Fruit fly (Drosophila melanogaster) whole organism, embryonic: ENCODE measurements around the gene retinin.
A peak's percentile ranks its signal among the peaks of the same experiment; 100 is the strongest.

Experiments
- BtbVII ChIP-seq: fragments of 200-800 bp; sonication (Bioruptor generic); optimal IDR thresholded peaks from 3 replicates; lab custom pipeline; 2017; ENCODE audit warnings: missing biosample characterization, mild to moderate bottlenecking, missing genetic modification characterization
- CG10543 ChIP-seq: fragments of 200-800 bp; sonication (Bioruptor generic); optimal IDR thresholded peaks from 3 replicates; lab custom pipeline; 2017; ENCODE audit warnings: missing biosample characterization, mild to moderate bottlenecking, missing genetic modification characterization, moderate library complexity
- CG12071 ChIP-seq: fragments of 200-800 bp; sonication (Bioruptor generic); optimal IDR thresholded peaks from 3 replicates; lab custom pipeline; 2018; ENCODE audit warnings: missing biosample characterization, mild to moderate bottlenecking, missing genetic modification characterization
- CG12659 ChIP-seq: fragments of 200-800 bp; sonication (Bioruptor generic); optimal IDR thresholded peaks from 3 replicates; lab custom pipeline; 2017; ENCODE audit warnings: mild to moderate bottlenecking, missing biosample characterization, missing genetic modification reagents, missing genetic modification characterization
- CG14441 ChIP-seq: fragments of 200-800 bp; sonication (Bioruptor generic); IDR thresholded peaks from 2 replicates; pipeline ENCODE4 v1.3.6; 2022; ENCODE audit warnings: missing biosample characterization, missing genetic modification characterization
- CG14710 ChIP-seq: fragments of 200-800 bp; sonication (Bioruptor generic); optimal IDR thresholded peaks from 3 replicates; lab custom pipeline; 2019; ENCODE audit warnings: missing biosample characterization, mild to moderate bottlenecking, missing genetic modification characterization, moderate library complexity
- CG18476 ChIP-seq: fragments of 200-800 bp; sonication (Bioruptor generic); optimal IDR thresholded peaks from 2 replicates; lab custom pipeline; 2016; ENCODE audit warnings: missing biosample characterization, mild to moderate bottlenecking, missing genetic modification characterization
- CG2120 ChIP-seq: fragments of 200-800 bp; sonication (Bioruptor generic); optimal IDR thresholded peaks from 3 replicates; lab custom pipeline; 2016; ENCODE audit warnings: missing biosample characterization, missing genetic modification characterization
- CG31224 ChIP-seq: fragments of 200-800 bp; sonication (Bioruptor generic); IDR thresholded peaks from 2 replicates; pipeline ENCODE4 v1.3.6; 2022; ENCODE audit warnings: missing biosample characterization, missing genetic modification characterization
- CG32772 ChIP-seq: fragments of 200-800 bp; sonication (Bioruptor generic); IDR thresholded peaks from 2 replicates; pipeline ENCODE4 v1.3.6; 2022; ENCODE audit warnings: missing biosample characterization, missing genetic modification characterization
- CG6654 ChIP-seq: fragments of 200-800 bp; sonication (Bioruptor generic); optimal IDR thresholded peaks from 2 replicates; lab custom pipeline; 2017; ENCODE audit warnings: missing biosample characterization, mild to moderate bottlenecking, missing genetic modification characterization
- CG7786 ChIP-seq: fragments of 200-800 bp; sonication (Bioruptor generic); optimal IDR thresholded peaks from 2 replicates; lab custom pipeline; 2016; ENCODE audit warnings: missing biosample characterization, missing genetic modification characterization
- CG7963 ChIP-seq: fragments of 200-800 bp; sonication (Bioruptor generic); IDR thresholded peaks from 3 replicates; pipeline ENCODE4 v1.3.6; 2022; ENCODE audit warnings: missing biosample characterization, missing genetic modification characterization; ENCODE audit not compliant: partially characterized antibody
- CG8290 ChIP-seq, 3 experiments: fragments of 200-800 bp; sonication (Bioruptor generic); optimal IDR thresholded peaks; 2 replicates each; lab custom pipeline; 2016 to 2019; ENCODE audit warnings: missing biosample characterization in 3 of 3, missing genetic modification characterization in 3 of 3, mild to moderate bottlenecking in 2 of 3, moderate library complexity in 1 of 3
- CG9609 ChIP-seq: fragments of 200-800 bp; sonication (Bioruptor generic); optimal IDR thresholded peaks from 3 replicates; lab custom pipeline; 2016; ENCODE audit warnings: missing biosample characterization, missing genetic modification characterization
- CG9727 ChIP-seq: fragments of 200-800 bp; sonication (Bioruptor generic); optimal IDR thresholded peaks from 3 replicates; lab custom pipeline; 2017; ENCODE audit warnings: missing biosample characterization, mild to moderate bottlenecking, missing genetic modification characterization
- D19B ChIP-seq: fragments of 200-800 bp; sonication (Bioruptor generic); optimal IDR thresholded peaks from 2 replicates; lab custom pipeline; 2017; ENCODE audit warnings: missing biosample characterization, mild to moderate bottlenecking, missing genetic modification characterization
- Dbx ChIP-seq: fragments of 200-800 bp; sonication (Bioruptor generic); IDR thresholded peaks from 3 replicates; pipeline ENCODE4 v1.3.6; 2022; ENCODE audit warnings: missing biosample characterization, missing genetic modification characterization
- Dref ChIP-seq: fragments of 200-800 bp; sonication (Bioruptor generic); IDR thresholded peaks from 2 replicates; pipeline ENCODE4 v1.3.6; 2022; ENCODE audit warnings: missing biosample characterization, missing genetic modification characterization
- Drgx ChIP-seq: fragments of 200-800 bp; sonication (Bioruptor generic); IDR thresholded peaks from 2 replicates; pipeline ENCODE4 v1.3.6; 2022; ENCODE audit warnings: missing biosample characterization, missing genetic modification characterization
- Fer1 ChIP-seq: fragments of 200-800 bp; sonication (Bioruptor generic); optimal IDR thresholded peaks from 2 replicates; lab custom pipeline; 2017; ENCODE audit warnings: missing biosample characterization, mild to moderate bottlenecking, missing genetic modification characterization
- GATAe ChIP-seq: fragments of 200-800 bp; sonication (Bioruptor generic); conservative IDR thresholded peaks from 2 replicates; pipeline ENCODE4 v1.3.6; 2022; ENCODE audit warnings: missing biosample characterization, missing genetic modification characterization
- Hand ChIP-seq: fragments of 200-800 bp; sonication (Bioruptor generic); optimal IDR thresholded peaks from 2 replicates; lab custom pipeline; 2017; ENCODE audit warnings: mild to moderate bottlenecking, missing biosample characterization, missing genetic modification reagents, missing genetic modification characterization
- Lim3 ChIP-seq: fragments of 200-800 bp; sonication (Bioruptor generic); IDR thresholded peaks from 2 replicates; pipeline ENCODE4 v1.3.6; 2022; ENCODE audit warnings: missing biosample characterization, missing genetic modification characterization
- Med ChIP-seq: fragments of 200-800 bp; sonication (Bioruptor generic); peaks from one replicate; lab custom pipeline; 2016; ENCODE audit warnings: missing biosample characterization, missing genetic modification characterization, mild to moderate bottlenecking, inconsistent platforms, moderate library complexity
- Nf-YA ChIP-seq: fragments of 200-800 bp; sonication (Bioruptor generic); IDR thresholded peaks from 2 replicates; pipeline ENCODE4 v1.3.6; 2022; ENCODE audit warnings: missing biosample characterization, missing genetic modification characterization
- PHDP ChIP-seq: fragments of 200-800 bp; sonication (Bioruptor generic); optimal IDR thresholded peaks from 3 replicates; lab custom pipeline; 2018; ENCODE audit warnings: missing biosample characterization, mild to moderate bottlenecking, missing genetic modification characterization, moderate library complexity
- Pdp1 ChIP-seq, 2 experiments: fragments of 200-800 bp; sonication (Bioruptor generic); optimal IDR thresholded peaks; 3 replicates each; lab custom pipeline; 2016; ENCODE audit warnings: missing biosample characterization in 2 of 2, missing genetic modification characterization in 2 of 2, mild to moderate bottlenecking in 1 of 2, moderate library complexity in 1 of 2
- Sry-β ChIP-seq: fragments of 200-800 bp; sonication (Bioruptor generic); optimal IDR thresholded peaks from 2 replicates; lab custom pipeline; 2018; ENCODE audit warnings: missing biosample characterization, mild to moderate bottlenecking, missing genetic modification characterization, moderate library complexity
- Taf1 ChIP-seq: fragments of 200-800 bp; sonication (Bioruptor generic); IDR thresholded peaks from 2 replicates; pipeline ENCODE4 v1.3.6; 2022; ENCODE audit warnings: missing biosample characterization, missing genetic modification characterization
- Tbp ChIP-seq: fragments of >200 bp; optimal IDR thresholded peaks from 2 replicates; lab custom pipeline; 2018; ENCODE audit warnings: missing biosample characterization, missing genetic modification characterization
- Trl ChIP-seq, 3 experiments: fragments of >200 bp in 2 of 3; fragments of 200-800 bp in 1 of 3; sonication (Bioruptor generic) in 1 of 3; optimal IDR thresholded peaks; 2 replicates in 1 of 3; 3 replicates in 2 of 3; lab custom pipeline; 2016 to 2017; ENCODE audit warnings: missing biosample characterization in 1 of 3, missing genetic modification characterization in 1 of 3
- grn ChIP-seq: fragments of 200-800 bp; sonication (Bioruptor generic); optimal IDR thresholded peaks from 3 replicates; lab custom pipeline; 2017; ENCODE audit warnings: missing biosample characterization, missing genetic modification characterization
- onecut ChIP-seq: fragments of 200-800 bp; sonication (Bioruptor generic); IDR thresholded peaks from 2 replicates; pipeline ENCODE4 v1.3.6; 2022; ENCODE audit warnings: missing biosample characterization, missing genetic modification characterization
- rib ChIP-seq: fragments of 200-800 bp; sonication (Bioruptor generic); IDR thresholded peaks from 2 replicates; pipeline ENCODE4 v1.3.6; 2022; ENCODE audit warnings: missing biosample characterization, missing genetic modification characterization
- row ChIP-seq: fragments of 200-800 bp; sonication (Bioruptor generic); IDR thresholded peaks from 3 replicates; pipeline ENCODE4 v1.3.6; 2022; ENCODE audit warnings: missing biosample characterization, missing genetic modification characterization
- schlank ChIP-seq: fragments of 200-800 bp; sonication (Bioruptor generic); optimal IDR thresholded peaks from 2 replicates; lab custom pipeline; 2018; ENCODE audit warnings: missing biosample characterization, mild to moderate bottlenecking, missing genetic modification characterization
- sens ChIP-seq: fragments of 200-800 bp; sonication (Bioruptor generic); peaks from one replicate; lab custom pipeline; 2016; ENCODE audit warnings: missing biosample characterization, missing genetic modification characterization
- so ChIP-seq: fragments of 200-800 bp; sonication (Bioruptor generic); IDR thresholded peaks from 3 replicates; pipeline ENCODE4 v1.3.6; 2022; ENCODE audit warnings: missing biosample characterization, missing genetic modification characterization
- stwl ChIP-seq: fragments of 200-800 bp; sonication (Bioruptor generic); optimal IDR thresholded peaks from 3 replicates; lab custom pipeline; 2018; ENCODE audit warnings: missing biosample characterization, mild to moderate bottlenecking, missing genetic modification characterization, moderate library complexity

retinin gene

DNA sequence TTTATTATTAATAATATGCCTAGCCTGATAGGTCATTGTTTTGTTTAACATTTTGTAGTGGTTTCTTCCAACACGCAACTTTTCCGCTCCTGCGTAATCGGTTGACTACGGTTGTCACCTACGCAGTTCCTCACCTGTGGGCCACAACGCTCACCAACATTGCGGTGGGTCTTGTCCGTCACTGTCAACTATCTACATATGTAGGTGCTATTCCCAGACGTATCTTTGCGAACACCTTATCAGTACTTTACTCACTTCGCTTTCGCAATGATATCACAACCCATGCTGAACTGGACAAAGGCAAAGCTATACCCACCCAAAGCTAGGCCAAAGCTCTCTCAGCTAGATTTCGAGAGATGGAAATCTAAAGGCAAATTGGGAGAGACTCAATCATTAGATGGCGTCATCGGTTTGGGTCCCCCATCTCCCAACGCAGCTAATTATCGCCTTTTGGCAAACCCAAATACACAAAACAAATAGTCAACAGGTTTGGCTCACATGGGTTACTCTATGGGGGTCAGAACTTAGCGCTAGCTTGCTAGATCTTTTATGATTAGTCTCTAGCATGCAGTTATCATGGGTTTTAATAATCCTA lies 24.5 kb downstream of the retinin start (continued):
- TF ChIP-seq CG18476 (GFP tag; lab: Kevin White, UChicago) (no peak), grn (GFP tag; lab: Kevin White, UChicago) (peak; percentile 68), schlank (tag; lab: Kevin White, UChicago) (peak; percentile 48), Med (GFP tag; lab: Kevin White, UChicago) (peak; percentile 51), GATAe (0 out of 2 replicates have a peak, but pooled peaks have one; percentile 15), D19B (GFP tag; lab: Kevin White, UChicago) (no peak), CG12659 (no peak), BtbVII (GFP tag; lab: Kevin White, UChicago) (peak; percentile 45), CG7786 (no peak), CG31224 (GFP tag; lab: Robert Waterston, UW) (peak; percentile 74), rib (GFP tag; lab: Robert Waterston, UW) (0 out of 2 replicates have a peak, but pooled peaks have one; percentile 14), Fer1 (GFP tag; lab: Kevin White, UChicago) (peak; percentile 25), Pdp1 (GFP tag; optimal IDR thresholded peaks at IDR 0.05; lab: Kevin White, UChicago) (peak in 1 of 2 experiments; percentile 49), onecut (no peak), Dbx (0 out of 3 replicates have a peak, but pooled peaks have one; percentile 15), CG14710 (tag; lab: Kevin White, UChicago) (no peak), CG9609 (GFP tag; lab: Kevin White, UChicago) (no peak), stwl (tag; lab: Kevin White, UChicago) (no peak), Nf-YA (GFP tag; lab: Robert Waterston, UW) (no peak), Trl (optimal IDR thresholded peaks at IDR 0.05; lab: Kevin White, UChicago) (peak in 1 of 2 experiments; percentile 53), Trl (GFP tag; optimal IDR thresholded peaks at IDR 0.05; lab: Kevin White, UChicago) (no peak), CG8290 (GFP tag; optimal IDR thresholded peaks at IDR 0.05; lab: Kevin White, UChicago) (no peak), CG8290 (tag; optimal IDR thresholded peaks at IDR 0.05; lab: Kevin White, UChicago) (peak in 1 of 2 experiments; percentile 48), CG7963 (no peak), CG6654 (no peak), PHDP (tag; lab: Kevin White, UChicago) (peak; percentile 8), Hand (GFP tag; lab: Kevin White, UChicago) (peak; percentile 4), Tbp (GFP tag; lab: Kevin White, UChicago) (no peak), CG10543 (GFP tag; lab: Kevin White, UChicago) (peak; percentile 11), CG12071 (GFP tag; lab: Kevin White, UChicago) (no peak), Sry-β (no peak)

- TF ChIP-seq Pdp1 (GFP tag; optimal IDR thresholded peaks at IDR 0.05; lab: Kevin White, UChicago): peak in 1 of 2 experiments; percentile 90
- 0 out of 2 replicates have a peak, but pooled peaks have one; percentile 34 for TF ChIP-seq CG14441 (GFP tag; lab: Robert Waterston, UW)
- TF ChIP-seq Dref (GFP tag; lab: Robert Waterston, UW): no peak
- no peak for TF ChIP-seq CG32772
- TF ChIP-seq CG9727 (GFP tag; lab: Kevin White, UChicago): no peak
Observed at dm6 chr3L:16357187-16357728, 25.5 kb downstream of the retinin start.

- TF ChIP-seq Taf1 (GFP tag; lab: Robert Waterston, UW) (0 out of 2 replicates have a peak, but pooled peaks have one; percentile 20), row (GFP tag; lab: Robert Waterston, UW) (0 out of 3 replicates have a peak, but pooled peaks have one; percentile 20), Lim3 (GFP tag; lab: Robert Waterston, UW) (no peak), Drgx (GFP tag; lab: Robert Waterston, UW) (no peak), sens (peak; percentile 11), CG2120 (GFP tag; lab: Kevin White, UChicago) (peak; percentile 11), so (GFP tag; lab: Robert Waterston, UW) (no peak), Med (GFP tag; lab: Kevin White, UChicago) (peak; percentile 74)
Observed at dm6 chr3L:16357860-16358259, 26.1 kb downstream of the retinin start.
